Worm (Caenorhabditis elegans) whole organism, L4 larva: ENCODE data around the gene M176.5.

ENCODE experiments used
- D1046.2 ChIP-seq: fragments of 200-800 bp; sonication (Bioruptor generic); IDR thresholded peaks from 2 replicates; pipeline ENCODE4 v1.3.6; 2022; ENCODE audit warnings: missing genetic modification characterization, missing compliant biosample characterization
- F10B5.3 ChIP-seq: sonication (generic microtip); optimal IDR thresholded peaks from 2 replicates; lab custom pipeline; 2016; ENCODE audit warnings: mild to moderate bottlenecking, missing genetic modification characterization, missing compliant biosample characterization
- F44E2.7 ChIP-seq: fragments of 200-800 bp; sonication (Bioruptor generic); IDR thresholded peaks from 2 replicates; pipeline ENCODE4 v2.1.2; 2022; ENCODE audit warnings: missing genetic modification characterization, missing compliant biosample characterization
- T26A8.4 ChIP-seq: fragments of 200-800 bp; sonication (Bioruptor generic); IDR thresholded peaks from 2 replicates; pipeline ENCODE4 v1.3.6; 2022; ENCODE audit warnings: missing genetic modification characterization, missing compliant biosample characterization
- Y48G9A.11 ChIP-seq: fragments of 200-800 bp; sonication (Bioruptor generic); IDR thresholded peaks from 2 replicates; pipeline ENCODE4 v1.3.6; 2022; ENCODE audit warnings: missing genetic modification reagents, missing genetic modification characterization, missing compliant biosample characterization
- aha-1 ChIP-seq: fragments of 150-350 bp; peaks from one replicate; lab custom pipeline; 2014; ENCODE audit warnings: missing biosample characterization, missing genetic modification characterization
- ceh-28 ChIP-seq: fragments of 150-350 bp; optimal IDR thresholded peaks from 2 replicates; lab custom pipeline; 2014; ENCODE audit warnings: missing biosample characterization, missing genetic modification reagents, missing genetic modification characterization
- ceh-32 ChIP-seq: sonication (generic microtip); optimal IDR thresholded peaks from 2 replicates; lab custom pipeline; 2016; ENCODE audit warnings: mild to moderate bottlenecking, missing genetic modification characterization, missing compliant biosample characterization; ENCODE audit not compliant: poor library complexity
- ceh-44 ChIP-seq: fragments of 200-800 bp; sonication (Bioruptor generic); IDR thresholded peaks from 2 replicates; pipeline ENCODE4 v1.3.6; 2022; ENCODE audit warnings: missing genetic modification reagents, missing genetic modification characterization, missing compliant biosample characterization
- ceh-82 ChIP-seq: sonication (generic microtip); optimal IDR thresholded peaks from 2 replicates; lab custom pipeline; 2017; ENCODE audit warnings: missing biosample characterization, missing genetic modification characterization
- cey-2 ChIP-seq: sonication (generic microtip); optimal IDR thresholded peaks from 3 replicates; lab custom pipeline; 2017; ENCODE audit warnings: missing genetic modification characterization, mild to moderate bottlenecking, missing compliant biosample characterization, antibody characterized with exemption, borderline replicate concordance; ENCODE audit not compliant: insufficient read depth
- ctbp-1 ChIP-seq: fragments of 200-800 bp; sonication (Bioruptor generic); IDR thresholded peaks from 2 replicates; pipeline ENCODE4 v1.3.6; 2022; ENCODE audit warnings: missing genetic modification reagents, missing genetic modification characterization, missing compliant biosample characterization
- daf-16 ChIP-seq, 3 experiments: sonication (generic microtip); optimal IDR thresholded peaks; 2 replicates each; lab custom pipeline; 2016 to 2017; ENCODE audit warnings: missing genetic modification characterization in 3 of 3, missing genetic modification reagents in 3 of 3, mild to moderate bottlenecking in 2 of 3, missing compliant biosample characterization in 2 of 3, missing biosample characterization in 1 of 3, moderate library complexity in 1 of 3
- dmd-9 ChIP-seq: fragments of 200-800 bp; sonication (Bioruptor generic); IDR thresholded peaks from 2 replicates; pipeline ENCODE4 v1.3.6; 2022; ENCODE audit warnings: missing genetic modification reagents, missing genetic modification characterization, missing compliant biosample characterization
- dpl-1 ChIP-seq: fragments of 150-350 bp; optimal IDR thresholded peaks from 2 replicates; lab custom pipeline; 2014; ENCODE audit warnings: missing biosample characterization, missing genetic modification reagents, missing genetic modification characterization
- duxl-1 ChIP-seq: sonication (generic microtip); optimal IDR thresholded peaks from 2 replicates; lab custom pipeline; 2016; ENCODE audit warnings: mild to moderate bottlenecking, missing genetic modification characterization, moderate library complexity, missing compliant biosample characterization; ENCODE audit not compliant: poor library complexity
- hif-1 ChIP-seq, 2 experiments: sonication (generic microtip); optimal IDR thresholded peaks; 2 replicates each; lab custom pipeline; 2016 to 2017; ENCODE audit warnings: missing compliant biosample characterization in 2 of 2, missing genetic modification characterization in 2 of 2, missing genetic modification reagents in 2 of 2, missing genotype in 2 of 2, mild to moderate bottlenecking in 1 of 2
- hlh-30 ChIP-seq: sonication (generic microtip); optimal IDR thresholded peaks from 2 replicates; lab custom pipeline; 2017; ENCODE audit warnings: antibody characterized with exemption, mild to moderate bottlenecking, missing genetic modification characterization, missing compliant biosample characterization; ENCODE audit not compliant: insufficient read depth
- jun-1 ChIP-seq: fragments of 150-350 bp; optimal IDR thresholded peaks from 2 replicates; lab custom pipeline; 2014; ENCODE audit warnings: missing biosample characterization, missing genetic modification reagents, missing genetic modification characterization
- lim-7 ChIP-seq: fragments of 200-800 bp; sonication (Bioruptor generic); IDR thresholded peaks from 2 replicates; pipeline ENCODE4 v1.3.6; 2022; ENCODE audit warnings: missing genetic modification characterization, missing compliant biosample characterization
- lin-1 ChIP-seq: fragments of 200-800 bp; sonication (Bioruptor generic); IDR thresholded peaks from 2 replicates; pipeline ENCODE4 v1.3.6; 2022; ENCODE audit warnings: missing genetic modification reagents, missing genetic modification characterization, missing compliant biosample characterization
- lin-15B ChIP-seq: fragments of 150-350 bp; sonication (generic microtip); optimal IDR thresholded peaks from 3 replicates; lab custom pipeline; 2014; ENCODE audit warnings: missing biosample characterization, missing genetic modification characterization
- lin-39 ChIP-seq: fragments of 150-350 bp; optimal IDR thresholded peaks from 2 replicates; lab custom pipeline; 2014; ENCODE audit warnings: missing biosample characterization, missing genetic modification reagents, missing genetic modification characterization
- madf-9 ChIP-seq: fragments of 200-800 bp; sonication (Bioruptor generic); conservative IDR thresholded peaks from 2 replicates; pipeline ENCODE4 v1.3.6; 2022; ENCODE audit warnings: missing genetic modification reagents, missing genetic modification characterization, missing compliant biosample characterization
- mdt-29 ChIP-seq: fragments of 200-800 bp; sonication (Bioruptor generic); IDR thresholded peaks from 2 replicates; pipeline ENCODE4 v1.3.6; 2022; ENCODE audit warnings: missing genetic modification reagents, missing genetic modification characterization, missing compliant biosample characterization
- nhr-11 ChIP-seq: fragments of 150-350 bp; optimal IDR thresholded peaks from 2 replicates; lab custom pipeline; 2014; ENCODE audit warnings: missing biosample characterization, missing genetic modification characterization
- nhr-111 ChIP-seq: fragments of 200-800 bp; sonication (Bioruptor generic); optimal IDR thresholded peaks from 2 replicates; lab custom pipeline; 2018; ENCODE audit warnings: mild to moderate bottlenecking, missing genetic modification characterization, missing compliant biosample characterization
- nhr-25 ChIP-seq: sonication (generic microtip); optimal IDR thresholded peaks from 2 replicates; lab custom pipeline; 2017; ENCODE audit warnings: missing genetic modification characterization, mild to moderate bottlenecking, missing compliant biosample characterization, antibody characterized with exemption, moderate library complexity, borderline replicate concordance; ENCODE audit not compliant: insufficient read depth
- nhr-28 ChIP-seq: fragments of 150-350 bp; optimal IDR thresholded peaks from 2 replicates; lab custom pipeline; 2014; ENCODE audit warnings: missing biosample characterization, missing genetic modification characterization
- nhr-41 ChIP-seq: fragments of 200-800 bp; sonication (Bioruptor generic); IDR thresholded peaks from 2 replicates; pipeline ENCODE4 v1.3.6; 2022; ENCODE audit warnings: missing genetic modification reagents, missing genetic modification characterization, missing compliant biosample characterization
- nhr-42 ChIP-seq: fragments of 200-800 bp; sonication (Bioruptor generic); IDR thresholded peaks from 2 replicates; pipeline ENCODE4 v1.3.6; 2022; ENCODE audit warnings: missing genetic modification characterization, missing compliant biosample characterization
- php-3 ChIP-seq: fragments of 200-800 bp; sonication (Bioruptor generic); IDR thresholded peaks from 2 replicates; pipeline ENCODE4 v1.3.6; 2022; ENCODE audit warnings: missing genetic modification reagents, missing genetic modification characterization, missing compliant biosample characterization
- pqm-1 ChIP-seq: sonication (generic microtip); optimal IDR thresholded peaks from 2 replicates; lab custom pipeline; 2017; ENCODE audit warnings: missing biosample characterization, missing genetic modification characterization
- rbr-2 ChIP-seq: sonication (generic microtip); optimal IDR thresholded peaks from 2 replicates; lab custom pipeline; 2016; ENCODE audit warnings: missing genotype, missing genetic modification characterization, missing compliant biosample characterization
- snpc-4 ChIP-seq: fragments of 150-350 bp; optimal IDR thresholded peaks from 2 replicates; lab custom pipeline; 2014; ENCODE audit warnings: missing biosample characterization, missing genetic modification characterization
- spr-3 ChIP-seq: fragments of 200-800 bp; sonication (Bioruptor generic); optimal IDR thresholded peaks from 2 replicates; lab custom pipeline; 2018; ENCODE audit warnings: mild to moderate bottlenecking, missing genetic modification characterization, missing compliant biosample characterization
- unc-130 ChIP-seq: sonication (generic microtip); optimal IDR thresholded peaks from 2 replicates; lab custom pipeline; 2016; ENCODE audit warnings: missing genetic modification reagents, missing genetic modification characterization, missing compliant biosample characterization
- zag-1 ChIP-seq: fragments of 150-350 bp; optimal IDR thresholded peaks from 2 replicates; lab custom pipeline; 2014; ENCODE audit warnings: missing biosample characterization, missing genetic modification characterization
- zfp-3 ChIP-seq: fragments of 200-800 bp; sonication (Bioruptor generic); conservative IDR thresholded peaks from 2 replicates; pipeline ENCODE4 v1.3.6; 2022; ENCODE audit warnings: missing genetic modification reagents, missing genetic modification characterization, missing compliant biosample characterization
- zip-2 ChIP-seq: fragments of 150-350 bp; optimal IDR thresholded peaks from 2 replicates; lab custom pipeline; 2014; ENCODE audit warnings: missing biosample characterization, missing genetic modification characterization
- ztf-7 ChIP-seq: fragments of 150-350 bp; optimal IDR thresholded peaks from 2 replicates; lab custom pipeline; 2014; ENCODE audit warnings: missing biosample characterization, missing genetic modification characterization

M176.5 gene

DNA sequence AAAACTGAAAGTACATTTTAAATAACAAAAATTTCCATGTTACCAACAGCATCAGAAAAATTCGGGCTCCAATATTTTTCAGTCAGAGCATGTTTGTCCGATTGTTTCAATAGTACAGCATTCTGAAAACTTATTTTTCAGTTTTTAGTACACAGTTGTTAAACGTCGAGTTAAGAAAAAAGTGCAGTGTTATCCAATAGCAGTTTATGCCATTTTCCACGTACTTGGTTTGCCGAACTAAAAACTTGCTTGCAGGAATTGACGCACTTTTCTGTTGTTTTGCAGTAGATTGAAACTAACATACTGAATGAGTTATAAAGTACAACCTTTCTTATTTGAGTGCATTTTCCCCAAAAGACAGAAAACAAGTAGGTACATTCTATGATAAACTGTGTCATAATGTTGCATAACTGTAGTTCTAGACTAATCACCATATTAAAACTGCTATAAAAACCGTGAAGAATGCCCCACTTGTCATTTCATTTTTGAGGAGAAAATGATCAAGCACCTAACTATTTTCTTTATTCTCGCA lies 29.1 kb downstream of the M176.5 start, which contains the start of the genes Y51B9A.14 and Y51B9A.8:
Gene Y51B9A.14, minus strand, starts transcription at position 101 of the 532 bp plus-strand sequence.
Gene Y51B9A.8, plus strand, starts transcription at position 482 of the 532 bp plus-strand sequence.
- no peak for TF ChIP-seq php-3 (GFP tag; lab: Robert Waterston, UW)
- TF ChIP-seq Y48G9A.11 (GFP tag; lab: Robert Waterston, UW) = no peak
- TF ChIP-seq ceh-28 = no peak
- no peak for TF ChIP-seq dmd-9 (GFP tag; lab: Robert Waterston, UW)
- no peak for TF ChIP-seq D1046.2 (GFP tag; lab: Robert Waterston, UW)
- no peak for TF ChIP-seq jun-1 (tag; lab: Kevin White, UChicago)
- no peak for TF ChIP-seq zag-1 (tag; lab: Kevin White, UChicago)
- TF ChIP-seq, all 104 proteins: peak for 0

DNA sequence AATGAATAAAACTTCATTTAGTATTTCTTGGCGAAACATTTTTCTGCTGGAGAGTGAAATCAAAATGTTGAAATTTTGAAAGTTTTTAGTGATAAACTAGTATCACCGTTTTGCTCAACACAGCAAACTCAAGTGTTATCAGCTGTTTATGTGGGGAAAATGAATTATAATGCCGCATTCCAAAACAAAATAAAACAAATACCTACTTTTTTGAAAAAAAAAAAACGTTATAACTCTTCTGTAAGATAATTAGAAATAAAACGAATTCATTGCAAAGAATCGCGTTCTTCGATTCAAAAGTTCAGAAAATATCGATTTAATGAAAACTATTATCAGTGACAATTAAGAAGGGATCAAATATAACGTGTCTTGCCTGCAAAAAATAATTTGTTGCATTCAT lies 30.0 kb downstream of the M176.5 start, which contains the start of gene Y51B9A.9:
Gene Y51B9A.9, minus strand, starts transcription at position 101 of the 400 bp plus-strand sequence.
- TF ChIP-seq daf-16 (GFP tag; optimal IDR thresholded peaks at IDR 0.05; lab: Kevin White, UChicago) (no peak), daf-16 (tag; optimal IDR thresholded peaks at IDR 0.05; lab: Kevin White, UChicago) (peak; percentile 68), pqm-1 (peak; percentile 47), hlh-30 (tag; lab: Kevin White, UChicago) (no peak)

DNA sequence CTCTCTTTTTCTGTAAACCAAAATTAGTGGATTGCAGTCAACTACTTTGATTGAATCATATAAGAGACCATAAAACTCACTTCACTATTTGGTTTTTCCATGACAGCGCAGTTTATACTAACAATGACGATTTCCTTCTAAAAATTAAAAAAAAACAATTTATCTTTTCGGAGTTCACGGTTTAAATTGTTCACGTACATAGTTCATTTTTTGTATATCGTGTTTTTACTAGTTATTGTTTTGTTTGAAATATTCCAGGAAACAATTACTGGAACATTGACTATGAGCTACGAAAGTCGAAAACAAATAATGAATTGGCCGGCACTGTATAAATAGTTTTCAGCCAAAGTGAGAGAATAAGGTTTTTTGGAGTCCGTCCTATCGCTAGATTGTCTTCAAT lies 34.8 kb downstream of the M176.5 start, which contains the start of gene lido-17:
Gene lido-17, minus strand, starts transcription at position 101 of the 400 bp plus-strand sequence.
- TF ChIP-seq F10B5.3 (tag; lab: Kevin White, UChicago) (no peak), cey-2 (no peak), ceh-82 (tag; lab: Kevin White, UChicago) (no peak), hif-1 (tag; optimal IDR thresholded peaks at IDR 0.05; lab: Kevin White, UChicago) (no peak), pqm-1 (no peak), nhr-111 (no peak), nhr-28 (tag; lab: Kevin White, UChicago) (no peak), aha-1 (tag; lab: Kevin White, UChicago) (no peak), ctbp-1 (GFP tag; lab: Robert Waterston, UW) (no peak), T26A8.4 (GFP tag; lab: Robert Waterston, UW) (no peak), ztf-7 (tag; lab: Kevin White, UChicago) (no peak), lin-1 (GFP tag; lab: Robert Waterston, UW) (no peak)
- TF ChIP-seq, all 104 proteins: peak for 0

DNA sequence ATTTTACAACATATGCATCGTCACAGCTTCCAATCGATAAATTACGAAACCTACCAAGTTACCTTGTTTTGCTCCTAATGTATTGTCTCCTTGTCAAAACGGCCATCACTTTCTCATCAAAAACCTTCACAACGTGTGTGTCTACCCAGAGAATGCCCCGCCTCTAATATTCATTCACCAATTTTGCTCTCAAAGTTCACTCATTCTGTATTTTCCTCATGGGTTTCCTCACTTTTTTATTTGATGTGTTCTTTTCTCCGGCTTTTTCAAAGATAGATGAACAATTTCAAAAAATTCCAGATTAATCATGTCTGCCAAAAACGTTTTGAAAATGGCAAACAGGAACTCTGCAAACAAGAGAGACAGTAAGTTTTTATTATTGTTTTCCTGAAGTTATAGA lies 42.3 kb downstream of the M176.5 start, which contains the start of gene C06C3.7:
Gene C06C3.7, plus strand, starts transcription at position 301 of the 400 bp plus-strand sequence.
- TF ChIP-seq ceh-32 (tag; lab: Kevin White, UChicago) (no peak), dpl-1 (GFP tag; lab: Kevin White, UChicago) (no peak), zip-2 (tag; lab: Kevin White, UChicago) (no peak), ztf-7 (tag; lab: Kevin White, UChicago) (no peak), madf-9 (GFP tag; lab: Robert Waterston, UW) (no peak), F44E2.7 (no peak), spr-3 (GFP tag; lab: Kevin White, UChicago) (no peak), snpc-4 (tag; lab: Kevin White, UChicago) (no peak), duxl-1 (tag; lab: Kevin White, UChicago) (no peak), lin-15B (tag; lab: Kevin White, UChicago) (no peak)

DNA sequence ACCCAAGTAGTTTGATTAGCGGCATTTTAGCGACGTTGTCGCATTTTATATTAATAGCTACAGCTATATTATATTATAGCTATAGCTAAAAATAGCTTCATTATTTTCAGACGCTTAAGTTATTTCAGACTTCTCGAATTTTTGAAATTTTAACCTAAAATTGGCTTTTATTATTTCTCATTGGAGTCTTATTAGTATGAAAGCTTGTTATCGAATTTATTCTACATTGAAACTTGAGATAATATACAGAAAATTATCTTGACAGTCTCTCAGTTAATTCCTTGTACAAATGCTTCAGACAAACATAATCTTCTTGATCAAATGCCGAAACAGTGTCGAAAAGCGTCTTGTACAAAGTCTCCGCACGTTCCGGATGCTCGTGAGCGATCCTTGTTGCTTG lies 47.7 kb downstream of the M176.5 start, which contains the start of gene srh-48:
Gene srh-48, plus strand, starts transcription at position 301 of the 400 bp plus-strand sequence.
- TF ChIP-seq ceh-44 (GFP tag; lab: Robert Waterston, UW) = no peak
- TF ChIP-seq cey-2 = no peak
- no peak for TF ChIP-seq nhr-41
- no peak for TF ChIP-seq lin-39 (tag; lab: Kevin White, UChicago)
- TF ChIP-seq unc-130 (GFP tag; lab: Kevin White, UChicago) = no peak
- no peak for TF ChIP-seq rbr-2 (tag; lab: Kevin White, UChicago)
- TF ChIP-seq nhr-11 (tag; lab: Kevin White, UChicago) = no peak
- no peak for TF ChIP-seq ctbp-1 (GFP tag; lab: Robert Waterston, UW)
- no peak for TF ChIP-seq ceh-32 (tag; lab: Kevin White, UChicago)
- no peak for TF ChIP-seq spr-3 (GFP tag; lab: Kevin White, UChicago)
- no peak for TF ChIP-seq lim-7 (GFP tag; lab: Robert Waterston, UW)
- no peak for TF ChIP-seq zfp-3 (GFP tag; lab: Robert Waterston, UW)
- no peak for TF ChIP-seq nhr-42 (GFP tag; lab: Robert Waterston, UW)
- no peak for TF ChIP-seq dmd-9 (GFP tag; lab: Robert Waterston, UW)
- TF ChIP-seq mdt-29 (GFP tag; lab: Robert Waterston, UW) = no peak
- no peak for TF ChIP-seq dpl-1 (GFP tag; lab: Kevin White, UChicago)
- TF ChIP-seq nhr-25 (tag; lab: Kevin White, UChicago) = no peak
